Worm (Caenorhabditis elegans): ENCODE measurements around the gene T23F11.2.

- TF ChIP-seq ama-1 (optimal IDR thresholded peaks at IDR 0.05) = no peak
- TF ChIP-seq pax-1 (tag; optimal IDR thresholded peaks at IDR 0.05) = no peak
- TF ChIP-seq dmd-4 (tag; optimal IDR thresholded peaks at IDR 0.05; ENCODE audit: borderline replicate concordance) = no peak
- TF ChIP-seq sox-4 (tag; optimal IDR thresholded peaks at IDR 0.05) = no peak
- TF ChIP-seq pqm-1 (tag; optimal IDR thresholded peaks at IDR 0.05) = no peak
- TF ChIP-seq hlh-13 (GFP tag; optimal IDR thresholded peaks at IDR 0.05) = no peak
- TF ChIP-seq nhr-11 (tag; optimal IDR thresholded peaks at IDR 0.05) = no peak
- TF ChIP-seq dve-1 (tag; optimal IDR thresholded peaks at IDR 0.05) = no peak
- no peak for TF ChIP-seq K02D7.2 (tag; optimal IDR thresholded peaks at IDR 0.05)
- TF ChIP-seq ceh-2 (tag; optimal IDR thresholded peaks at IDR 0.05) = no peak
These were observed at the start of gene T23F11.2 for ce11 chrIII:4655402-4655801.

Measured in whole organism, late embryonic.